Fruit fly (Drosophila melanogaster) Kc167 (cell line): Measurements from ENCODE around the gene PVRAP.

Experiments
- Myc ChIP-seq: fragments of >200 bp; optimal IDR thresholded peaks from 2 replicates; lab custom pipeline; 2017; ENCODE audit warnings: missing external identifiers
- Sin3A ChIP-seq: fragments of >200 bp; optimal IDR thresholded peaks from 2 replicates; lab custom pipeline; 2018; ENCODE audit warnings: missing external identifiers
- h ChIP-seq: fragments of >200 bp; optimal IDR thresholded peaks from 3 replicates; lab custom pipeline; 2018; ENCODE audit warnings: missing external identifiers
- insv ChIP-seq: fragments of >200 bp; optimal IDR thresholded peaks from 3 replicates; lab custom pipeline; 2018; ENCODE audit warnings: missing external identifiers
- psq ChIP-seq: fragments of >200 bp; optimal IDR thresholded peaks from 2 replicates; lab custom pipeline; 2017; ENCODE audit warnings: missing external identifiers
- ttk ChIP-seq: sonication (Bioruptor generic); optimal IDR thresholded peaks from 2 replicates; lab custom pipeline; 2017; ENCODE audit warnings: missing external identifiers

PVRAP gene

dm6 chr3L:5989391-5990156, 7.4 kb upstream of the PVRAP start:
- no peak for TF ChIP-seq Sin3A
- TF ChIP-seq psq (lab: Kevin White, UChicago), result no peak
- TF ChIP-seq Myc (lab: Kevin White, UChicago), result no peak
- TF ChIP-seq ttk (lab: Kevin White, UChicago), result no peak
- no peak for TF ChIP-seq insv (lab: Kevin White, UChicago)
- TF ChIP-seq h (lab: Kevin White, UChicago), result no peak

dm6 chr3L:5992249-5992648, 4.8 kb upstream of the PVRAP start:
- no peak for TF ChIP-seq insv (lab: Kevin White, UChicago)
- no peak for TF ChIP-seq psq (lab: Kevin White, UChicago)
- TF ChIP-seq Sin3A, result no peak
- TF ChIP-seq Myc (lab: Kevin White, UChicago), result no peak
- TF ChIP-seq h (lab: Kevin White, UChicago), result no peak
- TF ChIP-seq ttk (lab: Kevin White, UChicago), result no peak

dm6 chr3L:5992916-5993315, 4.1 kb upstream of the PVRAP start:
- no peak for TF ChIP-seq Myc (lab: Kevin White, UChicago)
- TF ChIP-seq ttk (lab: Kevin White, UChicago), result no peak
- no peak for TF ChIP-seq Sin3A
- no peak for TF ChIP-seq h (lab: Kevin White, UChicago)
- no peak for TF ChIP-seq psq (lab: Kevin White, UChicago)
- TF ChIP-seq insv (lab: Kevin White, UChicago), result no peak

- TF ChIP-seq h (lab: Kevin White, UChicago) (no peak), ttk (lab: Kevin White, UChicago) (no peak), Sin3A (no peak)
These were observed 3.1 kb upstream of the PVRAP start for dm6 chr3L:5993701-5994499.

dm6 chr3L:5996520-5996919, 488 bp upstream of the PVRAP start:
- no peak for TF ChIP-seq h (lab: Kevin White, UChicago)
- TF ChIP-seq insv (lab: Kevin White, UChicago), result no peak
- TF ChIP-seq Myc (lab: Kevin White, UChicago), result no peak
- no peak for TF ChIP-seq psq (lab: Kevin White, UChicago)
- TF ChIP-seq Sin3A, result no peak
- TF ChIP-seq ttk (lab: Kevin White, UChicago), result no peak

dm6 chr3L:5999888-6000287, 2.9 kb downstream of the PVRAP start:
- TF ChIP-seq ttk (lab: Kevin White, UChicago) (no peak), h (lab: Kevin White, UChicago) (no peak), Myc (lab: Kevin White, UChicago) (no peak), psq (lab: Kevin White, UChicago) (no peak), Sin3A (no peak), insv (lab: Kevin White, UChicago) (no peak)

DNA sequence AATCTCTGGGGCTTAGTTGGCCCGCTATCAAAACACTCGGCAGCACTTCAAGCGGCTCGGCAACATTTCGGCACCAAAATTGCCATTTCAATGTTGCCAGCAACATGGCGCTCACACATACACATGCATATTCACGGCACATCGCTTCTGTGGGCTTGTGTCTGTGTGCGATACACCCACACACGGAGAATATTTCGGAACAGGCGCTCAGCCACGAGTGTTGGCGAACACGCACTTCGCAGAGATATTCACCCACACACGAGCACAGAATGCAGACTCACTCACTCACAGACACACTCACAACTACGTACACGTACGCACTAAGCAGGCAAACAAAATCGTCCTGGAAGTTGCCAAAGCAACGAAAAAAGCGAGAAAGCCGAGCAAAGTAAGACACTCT, 3.9 kb downstream of the PVRAP start:
- TF ChIP-seq insv (lab: Kevin White, UChicago), result no peak

DNA sequence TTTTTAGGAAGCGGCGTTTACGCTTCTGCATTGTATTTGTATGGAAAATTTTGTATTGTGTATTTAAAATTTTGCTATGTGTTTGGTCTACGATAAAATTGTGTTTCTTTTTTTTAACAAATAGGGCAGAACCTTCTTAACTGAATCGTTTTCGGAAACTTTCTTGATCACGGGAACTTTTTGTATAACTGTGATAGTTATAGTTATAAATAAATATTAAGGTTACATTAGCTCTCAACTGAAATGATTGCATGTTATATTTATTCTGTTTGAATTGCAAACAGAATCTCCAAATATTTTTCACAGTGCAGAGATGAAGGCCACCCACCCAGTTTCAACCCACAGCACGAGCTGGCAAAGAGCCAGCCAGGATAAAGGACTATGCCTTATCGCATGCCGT, 13.9 kb downstream of the PVRAP start, which contains the start of gene alphaKap4:
Gene alphaKap4 (minus strand): TSS at position 101 of the 400 bp plus-strand sequence.
- no peak for TF ChIP-seq ttk (lab: Kevin White, UChicago)
- no peak for TF ChIP-seq h (lab: Kevin White, UChicago)
- TF ChIP-seq Myc (lab: Kevin White, UChicago), result no peak
- no peak for TF ChIP-seq Sin3A
- no peak for TF ChIP-seq insv (lab: Kevin White, UChicago)
- TF ChIP-seq psq (lab: Kevin White, UChicago), result no peak

dm6 chr3L:6012950-6013349, 15.9 kb downstream of the PVRAP start:
- TF ChIP-seq psq (lab: Kevin White, UChicago) (no peak), Myc (lab: Kevin White, UChicago) (no peak), Sin3A (no peak), ttk (lab: Kevin White, UChicago) (no peak), insv (lab: Kevin White, UChicago) (no peak), h (lab: Kevin White, UChicago) (no peak)

dm6 chr3L:6022142-6022541, 25.1 kb downstream of the PVRAP start:
- no peak for TF ChIP-seq h (lab: Kevin White, UChicago)
- no peak for TF ChIP-seq insv (lab: Kevin White, UChicago)
- no peak for TF ChIP-seq Myc (lab: Kevin White, UChicago)
- no peak for TF ChIP-seq Sin3A
- TF ChIP-seq psq (lab: Kevin White, UChicago), result no peak
- no peak for TF ChIP-seq ttk (lab: Kevin White, UChicago)

dm6 chr3L:6033008-6033407, 36.0 kb downstream of the PVRAP start:
- no peak for TF ChIP-seq h (lab: Kevin White, UChicago)
- TF ChIP-seq insv (lab: Kevin White, UChicago), result no peak
- no peak for TF ChIP-seq ttk (lab: Kevin White, UChicago)
- TF ChIP-seq psq (lab: Kevin White, UChicago), result no peak
- TF ChIP-seq Sin3A, result no peak
- TF ChIP-seq Myc (lab: Kevin White, UChicago), result no peak

DNA sequence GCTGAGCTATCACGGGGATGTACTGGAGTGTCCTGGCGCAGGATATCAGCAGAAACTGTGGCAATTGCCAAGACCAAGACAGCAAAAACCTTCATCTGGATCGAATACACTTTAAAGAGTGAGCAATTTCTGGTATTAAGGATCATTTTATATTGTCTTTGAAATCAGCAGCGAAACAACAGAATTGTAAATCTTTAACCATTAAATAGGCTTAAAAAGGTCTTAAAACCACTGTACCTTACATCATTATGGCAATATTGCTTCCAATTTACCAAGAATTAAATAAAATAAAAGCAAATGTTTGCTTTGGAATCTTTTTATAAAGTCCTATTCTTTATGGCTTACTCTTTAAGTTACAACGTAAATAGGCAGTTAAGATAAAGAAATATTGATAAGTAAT, 37.5 kb downstream of the PVRAP start, which contains the start of gene CG10477:
Gene CG10477 (minus strand): TSS at position 101 of the 400 bp plus-strand sequence.
- TF ChIP-seq h (lab: Kevin White, UChicago) (no peak), Sin3A (no peak), Myc (lab: Kevin White, UChicago) (no peak), insv (lab: Kevin White, UChicago) (no peak), ttk (lab: Kevin White, UChicago) (no peak), psq (lab: Kevin White, UChicago) (no peak)
